Fruit fly (Drosophila melanogaster): ENCODE results near the gene mbo.
"Not testable (repeated sequence)": the region's sequence is repeated elsewhere in the genome, so short reads cannot be mapped to it uniquely, and the experiment has no call there.

The mbo gene

dm6 chr3R:12678850-12679249, at the start of gene mbo:
mbo (minus strand) TSS chr3R:12679052.
- TF ChIP-seq CTCF (optimal IDR thresholded peaks at IDR 0.05) (no peak), CG8478 (optimal IDR thresholded peaks at IDR 0.05) (no peak)

DNA sequence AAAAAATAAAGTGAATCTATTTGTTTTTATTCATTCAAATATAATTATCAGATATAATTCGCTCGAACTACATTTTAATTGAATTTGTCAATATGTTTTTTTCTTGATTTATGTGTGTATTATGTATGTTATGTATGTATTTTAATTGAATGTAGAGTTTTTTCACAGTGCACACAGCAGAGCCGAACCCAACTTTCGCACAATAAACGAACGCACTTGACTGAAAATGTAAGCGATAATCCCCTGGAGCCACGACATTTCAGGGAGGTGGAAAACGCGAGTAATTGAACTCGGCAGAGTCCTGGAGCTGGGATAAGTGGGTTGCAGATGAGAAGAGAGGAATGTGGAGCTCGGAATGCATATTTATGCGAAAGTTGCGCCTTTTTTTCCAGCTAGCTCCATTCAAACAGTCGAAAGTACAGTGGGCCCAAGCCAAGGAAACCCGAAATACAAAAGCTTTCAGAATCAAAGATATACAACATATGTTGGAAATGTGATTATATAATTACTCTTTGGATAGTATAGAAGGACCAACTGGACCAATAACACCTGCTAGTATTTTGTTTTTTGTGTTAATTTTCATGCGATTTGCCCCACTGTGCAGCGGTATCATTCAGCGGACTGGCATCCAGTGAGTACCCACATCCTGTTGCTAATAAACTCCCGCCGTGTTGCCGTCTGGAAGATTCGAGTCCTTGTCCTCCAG, 49.2 kb upstream of the mbo start:
- TF ChIP-seq CTCF (optimal IDR thresholded peaks at IDR 0.05) (no peak), CG8478 (optimal IDR thresholded peaks at IDR 0.05) (no peak)

dm6 chr3R:12723759-12724158, 44.9 kb upstream of the mbo start:
- TF ChIP-seq CG8478 (optimal IDR thresholded peaks at IDR 0.05) (no peak), CTCF (optimal IDR thresholded peaks at IDR 0.05) (peak; percentile 6 to 71)

DNA sequence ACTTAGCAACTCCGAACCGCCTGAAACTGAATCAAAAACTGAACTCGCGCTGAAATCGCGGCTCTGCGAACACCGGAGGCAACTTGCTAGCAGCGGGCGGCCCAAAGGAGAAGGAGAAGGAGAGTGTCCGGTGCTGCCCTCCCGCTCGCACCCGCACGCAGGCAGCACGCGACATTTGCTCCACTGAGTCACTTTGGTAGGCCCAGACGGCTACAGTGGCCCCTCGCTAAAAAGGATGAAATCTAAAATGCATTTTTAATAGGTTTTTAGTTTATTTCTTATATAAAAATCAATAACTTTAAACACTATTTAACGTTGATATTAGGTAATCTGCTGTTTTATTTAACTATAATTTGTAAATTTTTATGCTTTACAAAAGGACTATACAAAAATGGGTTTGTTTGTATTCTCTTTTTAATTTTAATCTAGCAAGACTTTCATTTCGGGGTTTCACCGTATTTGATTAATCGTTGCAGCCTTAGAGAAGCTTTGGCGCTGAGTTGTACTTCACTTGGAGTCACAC, 43.6 kb upstream of the mbo start, which contains the start of gene Men:
TSS of gene Men (minus strand) at position 51 of the 523 bp plus-strand sequence.
- TF ChIP-seq CTCF (optimal IDR thresholded peaks at IDR 0.05) = no peak
- no peak for TF ChIP-seq CG8478 (optimal IDR thresholded peaks at IDR 0.05)

dm6 chr3R:12720344-12721200, 41.7 kb upstream of the mbo start:
- TF ChIP-seq CTCF (optimal IDR thresholded peaks at IDR 0.05) (no peak), CG8478 (optimal IDR thresholded peaks at IDR 0.05) (no peak)

dm6 chr3R:12719627-12720343, 40.9 kb upstream of the mbo start:
- TF ChIP-seq CTCF (optimal IDR thresholded peaks at IDR 0.05) = no peak
- TF ChIP-seq CG8478 (optimal IDR thresholded peaks at IDR 0.05) = no peak

dm6 chr3R:12718536-12719033, 39.7 kb upstream of the mbo start:
- TF ChIP-seq CTCF (optimal IDR thresholded peaks at IDR 0.05) = no peak
- TF ChIP-seq CG8478 (optimal IDR thresholded peaks at IDR 0.05) = no peak

dm6 chr3R:12717588-12718535, 39.0 kb upstream of the mbo start:
- TF ChIP-seq CG8478 (optimal IDR thresholded peaks at IDR 0.05) (no peak), CTCF (optimal IDR thresholded peaks at IDR 0.05) (no peak)

dm6 chr3R:12716894-12717293, 38.0 kb upstream of the mbo start:
- TF ChIP-seq CTCF (optimal IDR thresholded peaks at IDR 0.05) = no peak
- TF ChIP-seq CG8478 (optimal IDR thresholded peaks at IDR 0.05) = no peak

dm6 chr3R:12716251-12716650, 37.4 kb upstream of the mbo start:
- no peak for TF ChIP-seq CTCF (optimal IDR thresholded peaks at IDR 0.05)
- TF ChIP-seq CG8478 (optimal IDR thresholded peaks at IDR 0.05) = no peak

dm6 chr3R:12715253-12715652, 36.4 kb upstream of the mbo start:
- TF ChIP-seq CTCF (optimal IDR thresholded peaks at IDR 0.05) = no peak
- TF ChIP-seq CG8478 (optimal IDR thresholded peaks at IDR 0.05) = no peak

DNA sequence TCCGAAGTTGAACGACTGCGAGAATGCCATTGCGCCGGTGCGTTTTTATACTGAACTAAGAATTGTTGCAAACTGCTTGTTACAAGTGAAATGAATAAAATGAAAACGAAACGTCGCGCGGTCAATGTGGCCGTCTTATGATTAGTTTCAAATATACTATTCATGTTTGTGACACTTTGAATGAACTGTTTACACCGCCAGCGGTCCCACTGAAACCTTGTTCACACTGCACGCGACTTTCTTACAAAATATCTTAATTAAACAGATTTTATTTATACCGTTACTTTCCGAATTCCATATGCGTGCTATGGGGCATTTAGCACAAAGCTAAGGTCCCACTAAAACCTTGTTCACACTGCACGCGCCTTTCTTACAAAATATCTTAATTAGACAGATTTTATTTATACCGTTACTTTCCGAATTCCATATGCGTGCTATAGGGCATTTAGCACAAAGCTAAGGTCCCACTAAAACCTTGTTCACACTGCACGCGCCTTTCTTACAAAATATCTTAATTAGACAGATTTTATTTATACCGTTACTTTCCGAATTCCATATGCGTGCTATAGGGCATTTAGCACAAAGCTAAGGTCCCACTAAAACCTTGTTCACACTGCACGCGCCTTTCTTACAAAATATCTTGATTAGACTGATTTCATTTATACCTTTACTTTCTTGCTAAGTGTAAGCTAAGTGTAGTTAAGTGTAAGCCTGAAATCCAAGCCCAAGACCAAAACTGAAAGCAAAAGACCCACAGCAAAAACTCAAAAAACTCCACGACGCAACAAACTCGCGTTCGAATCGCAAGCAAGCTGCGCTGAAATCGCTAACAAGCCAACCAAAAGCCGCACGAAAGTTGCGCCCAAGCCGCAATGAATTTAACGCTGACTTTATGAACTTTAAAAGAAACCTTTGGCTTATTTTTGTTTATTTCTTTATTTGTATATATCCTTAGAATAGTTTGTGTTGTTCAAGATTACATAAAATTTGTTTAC, 33.6 kb upstream of the mbo start, which contains the start of gene PolQ:
TSS of gene PolQ (minus strand) at position 122 of the 995 bp plus-strand sequence.
- not testable (repeated sequence) for TF ChIP-seq CG8478, CTCF (optimal IDR thresholded peaks at IDR 0.05)

DNA sequence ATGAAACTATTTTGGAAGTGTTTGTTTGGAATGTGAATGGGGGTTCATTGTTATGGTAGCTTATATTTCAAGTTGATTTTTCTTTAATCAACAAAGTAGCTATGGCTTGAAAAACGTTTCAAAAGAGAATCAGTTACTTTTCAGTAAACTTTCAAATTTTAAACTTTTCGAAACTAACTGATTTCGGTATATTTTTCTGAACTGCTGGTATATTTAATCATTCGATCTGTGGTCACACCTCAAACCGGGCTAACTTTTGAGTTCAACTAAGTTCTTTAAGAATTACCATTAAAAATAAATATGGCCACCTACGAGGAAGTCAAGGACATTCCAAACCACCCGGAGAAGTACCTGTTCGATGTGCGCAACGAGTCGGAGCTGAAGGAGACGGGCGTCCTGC, 26.0 kb upstream of the mbo start, which contains the start of gene CG12279:
TSS of gene CG12279 (plus strand) at position 234 of the 400 bp plus-strand sequence.
- TF ChIP-seq CG8478 (optimal IDR thresholded peaks at IDR 0.05) = no peak
- no peak for TF ChIP-seq CTCF (optimal IDR thresholded peaks at IDR 0.05)

All from S2 (cell line).